Fruit fly (Drosophila melanogaster) whole organism, embryonic: ENCODE results near the gene pHCl-1.

Experiments
- Aef1 ChIP-seq: fragments of 200-800 bp; sonication (Bioruptor generic); IDR thresholded peaks from 3 replicates; pipeline ENCODE4 v1.3.6; 2022; ENCODE audit warnings: missing biosample characterization, missing genetic modification characterization
- B-H1 ChIP-seq: fragments of 200-800 bp; sonication (Bioruptor generic); IDR thresholded peaks from 3 replicates; pipeline ENCODE4 v1.3.6; 2022; ENCODE audit warnings: missing biosample characterization, missing genetic modification characterization
- B-H2 ChIP-seq: fragments of 200-800 bp; sonication (Bioruptor generic); optimal IDR thresholded peaks from 2 replicates; lab custom pipeline; 2018; ENCODE audit warnings: missing biosample characterization, mild to moderate bottlenecking, missing genetic modification characterization
- BEAF-32 ChIP-seq: fragments of 200-800 bp; sonication (Bioruptor generic); optimal IDR thresholded peaks from 3 replicates; lab custom pipeline; 2017; ENCODE audit warnings: missing biosample characterization, missing genetic modification characterization, mild to moderate bottlenecking, moderate library complexity, missing genetic modification reagents
- CG12659 ChIP-seq: fragments of 200-800 bp; sonication (Bioruptor generic); optimal IDR thresholded peaks from 3 replicates; lab custom pipeline; 2017; ENCODE audit warnings: mild to moderate bottlenecking, missing biosample characterization, missing genetic modification reagents, missing genetic modification characterization
- CG12769 ChIP-seq: fragments of 200-800 bp; sonication (Bioruptor generic); optimal IDR thresholded peaks from 2 replicates; lab custom pipeline; 2019; ENCODE audit warnings: missing biosample characterization, mild to moderate bottlenecking, missing genetic modification characterization, moderate library complexity
- CG14441 ChIP-seq: fragments of 200-800 bp; sonication (Bioruptor generic); IDR thresholded peaks from 2 replicates; pipeline ENCODE4 v1.3.6; 2022; ENCODE audit warnings: missing biosample characterization, missing genetic modification characterization
- CG1603 ChIP-seq: fragments of 200-800 bp; sonication (Bioruptor generic); optimal IDR thresholded peaks from 2 replicates; lab custom pipeline; 2019; ENCODE audit warnings: missing biosample characterization, mild to moderate bottlenecking, missing genetic modification characterization, moderate library complexity
- CG2712 ChIP-seq: fragments of 200-800 bp; optimal IDR thresholded peaks from 3 replicates; lab custom pipeline; 2019; ENCODE audit warnings: missing biosample characterization, mild to moderate bottlenecking, missing genetic modification characterization, moderate library complexity
- CG32532 ChIP-seq: fragments of 200-800 bp; sonication (Bioruptor generic); IDR thresholded peaks from 2 replicates; pipeline ENCODE4 v1.3.6; 2022; ENCODE audit warnings: missing biosample characterization, missing genetic modification characterization
- CG32772 ChIP-seq: fragments of 200-800 bp; sonication (Bioruptor generic); IDR thresholded peaks from 2 replicates; pipeline ENCODE4 v1.3.6; 2022; ENCODE audit warnings: missing biosample characterization, missing genetic modification characterization
- CG33213 ChIP-seq: fragments of 200-800 bp; sonication (Bioruptor generic); optimal IDR thresholded peaks from 3 replicates; lab custom pipeline; 2016; ENCODE audit warnings: missing biosample characterization, missing genetic modification characterization
- CG3847 ChIP-seq: fragments of 200-800 bp; sonication (Bioruptor generic); IDR thresholded peaks from 2 replicates; pipeline ENCODE4 v1.3.6; 2022; ENCODE audit warnings: missing biosample characterization, missing genetic modification characterization
- CG42726 ChIP-seq: fragments of 200-800 bp; sonication (Bioruptor generic); IDR thresholded peaks from 2 replicates; pipeline ENCODE4 v1.3.6; 2022; ENCODE audit warnings: missing biosample characterization, missing genetic modification characterization; ENCODE audit not compliant: partially characterized antibody
- CG4617 ChIP-seq: fragments of 200-800 bp; sonication (Bioruptor generic); optimal IDR thresholded peaks from 3 replicates; lab custom pipeline; 2016; ENCODE audit warnings: missing biosample characterization, missing genetic modification characterization, borderline replicate concordance
- CG8089 ChIP-seq: fragments of 200-800 bp; sonication (Bioruptor generic); optimal IDR thresholded peaks from 3 replicates; lab custom pipeline; 2016; ENCODE audit warnings: missing biosample characterization, missing genetic modification characterization
- CG8290 ChIP-seq, 3 experiments: fragments of 200-800 bp; sonication (Bioruptor generic); optimal IDR thresholded peaks; 2 replicates each; lab custom pipeline; 2016 to 2019; ENCODE audit warnings: missing biosample characterization in 3 of 3, missing genetic modification characterization in 3 of 3, mild to moderate bottlenecking in 2 of 3, moderate library complexity in 1 of 3
- CG9797 ChIP-seq: fragments of 200-800 bp; sonication (Bioruptor generic); optimal IDR thresholded peaks from 3 replicates; lab custom pipeline; 2018; ENCODE audit warnings: missing biosample characterization, mild to moderate bottlenecking, missing genetic modification characterization
- CHES-1-like ChIP-seq: fragments of 200-800 bp; sonication (Bioruptor generic); optimal IDR thresholded peaks from 2 replicates; lab custom pipeline; 2016; ENCODE audit warnings: missing biosample characterization, missing genetic modification characterization
- CoRest ChIP-seq: fragments of 200-800 bp; sonication (Bioruptor generic); optimal IDR thresholded peaks from 3 replicates; lab custom pipeline; 2018; ENCODE audit warnings: missing biosample characterization, mild to moderate bottlenecking, missing genetic modification characterization, moderate library complexity
- Ets97D ChIP-seq: fragments of 200-800 bp; sonication (Bioruptor generic); optimal IDR thresholded peaks from 3 replicates; lab custom pipeline; 2016; ENCODE audit warnings: missing biosample characterization, missing genetic modification characterization
- Fer3 ChIP-seq: fragments of 200-800 bp; sonication (Bioruptor generic); optimal IDR thresholded peaks from 2 replicates; lab custom pipeline; 2018; ENCODE audit warnings: missing biosample characterization, mild to moderate bottlenecking, missing genetic modification characterization, moderate library complexity
- HmgD ChIP-seq: fragments of 200-800 bp; sonication (Bioruptor generic); optimal IDR thresholded peaks from 3 replicates; lab custom pipeline; 2016; ENCODE audit warnings: missing biosample characterization, missing genetic modification characterization
- Hr51 ChIP-seq, 2 experiments: fragments of 200-800 bp; sonication (Bioruptor generic); optimal IDR thresholded peaks; 2 replicates in 1 of 2; 3 replicates in 1 of 2; lab custom pipeline; 2016 to 2018; ENCODE audit warnings: missing biosample characterization in 2 of 2, missing genetic modification characterization in 2 of 2, mild to moderate bottlenecking in 1 of 2, moderate library complexity in 1 of 2
- Max ChIP-seq: fragments of 200-800 bp; sonication (Bioruptor generic); optimal IDR thresholded peaks from 2 replicates; lab custom pipeline; 2016; ENCODE audit warnings: missing biosample characterization, mild to moderate bottlenecking, missing genetic modification characterization
- Meics ChIP-seq: fragments of 200-800 bp; sonication (Bioruptor generic); optimal IDR thresholded peaks from 2 replicates; lab custom pipeline; 2017; ENCODE audit warnings: missing biosample characterization, mild to moderate bottlenecking, missing genetic modification characterization
- Myb ChIP-seq: fragments of 200-800 bp; sonication (Bioruptor generic); optimal IDR thresholded peaks from 2 replicates; lab custom pipeline; 2016; ENCODE audit warnings: missing biosample characterization, missing genetic modification characterization
- Pdp1 ChIP-seq, 2 experiments: fragments of 200-800 bp; sonication (Bioruptor generic); optimal IDR thresholded peaks; 3 replicates each; lab custom pipeline; 2016; ENCODE audit warnings: missing biosample characterization in 2 of 2, missing genetic modification characterization in 2 of 2, mild to moderate bottlenecking in 1 of 2, moderate library complexity in 1 of 2
- Scr ChIP-seq: fragments of 200-800 bp; sonication (Bioruptor generic); IDR thresholded peaks from 2 replicates; pipeline ENCODE4 v1.3.6; 2022; ENCODE audit warnings: missing biosample characterization, missing genetic modification characterization; ENCODE audit not compliant: partially characterized antibody
- Sry-δ ChIP-seq: fragments of 200-800 bp; sonication (Bioruptor generic); optimal IDR thresholded peaks from 2 replicates; lab custom pipeline; 2016; ENCODE audit warnings: missing biosample characterization, missing genetic modification characterization
- al ChIP-seq: fragments of 200-800 bp; sonication (Bioruptor generic); IDR thresholded peaks from 2 replicates; pipeline ENCODE4 v1.3.6; 2022; ENCODE audit warnings: missing biosample characterization, missing genetic modification characterization
- amos ChIP-seq: fragments of 200-800 bp; sonication (Bioruptor generic); IDR thresholded peaks from 2 replicates; pipeline ENCODE4 v1.3.6; 2022; ENCODE audit warnings: missing biosample characterization, missing genetic modification characterization; ENCODE audit not compliant: partially characterized antibody
- ash1 ChIP-seq: fragments of 200-800 bp; sonication (Bioruptor generic); optimal IDR thresholded peaks from 2 replicates; lab custom pipeline; 2018; ENCODE audit warnings: missing biosample characterization, mild to moderate bottlenecking, missing genetic modification characterization
- bsh ChIP-seq, 2 experiments: fragments of 200-800 bp; sonication (Bioruptor generic); optimal IDR thresholded peaks; 2 replicates each; lab custom pipeline; 2017 to 2018; ENCODE audit warnings: mild to moderate bottlenecking in 2 of 2, missing biosample characterization in 2 of 2, missing genetic modification characterization in 2 of 2, moderate library complexity in 1 of 2
- cad ChIP-seq: fragments of >200 bp; optimal IDR thresholded peaks from 2 replicates; lab custom pipeline; 2017; ENCODE audit warnings: missing biosample characterization, missing genetic modification characterization
- eve ChIP-seq, 2 experiments: fragments of >200 bp; optimal IDR thresholded peaks; 2 replicates each; lab custom pipeline; 2017; ENCODE audit warnings: missing biosample characterization in 2 of 2, missing genetic modification characterization in 2 of 2
- gfzf ChIP-seq: fragments of 200-800 bp; sonication (Bioruptor generic); optimal IDR thresholded peaks from 2 replicates; lab custom pipeline; 2016; ENCODE audit warnings: missing biosample characterization, mild to moderate bottlenecking, missing genetic modification characterization, moderate library complexity
- grau ChIP-seq: fragments of 200-800 bp; optimal IDR thresholded peaks from 3 replicates; lab custom pipeline; 2019; ENCODE audit warnings: missing biosample characterization, mild to moderate bottlenecking, missing genetic modification characterization, moderate library complexity
- gro ChIP-seq: fragments of 200-800 bp; sonication (Bioruptor generic); optimal IDR thresholded peaks from 2 replicates; lab custom pipeline; 2016; ENCODE audit warnings: missing biosample characterization, missing genetic modification characterization
- jigr1 ChIP-seq: fragments of 200-800 bp; sonication (Bioruptor generic); IDR thresholded peaks from 3 replicates; pipeline ENCODE4 v1.3.6; 2022; ENCODE audit warnings: missing biosample characterization, missing genetic modification characterization
- ken ChIP-seq: fragments of 200-800 bp; sonication (Bioruptor generic); IDR thresholded peaks from 3 replicates; pipeline ENCODE4 v1.3.6; 2022; ENCODE audit warnings: missing biosample characterization, missing genetic modification characterization
- oc ChIP-seq: fragments of 200-800 bp; sonication (Bioruptor generic); optimal IDR thresholded peaks from 2 replicates; lab custom pipeline; 2018; ENCODE audit warnings: missing biosample characterization, mild to moderate bottlenecking, missing genetic modification characterization, moderate library complexity
- pho ChIP-seq: fragments of 200-800 bp; sonication (Bioruptor generic); optimal IDR thresholded peaks from 2 replicates; lab custom pipeline; 2016; ENCODE audit warnings: missing biosample characterization, missing genetic modification characterization
- phol ChIP-seq: fragments of 200-800 bp; sonication (Bioruptor generic); optimal IDR thresholded peaks from 3 replicates; lab custom pipeline; 2018; ENCODE audit warnings: missing biosample characterization, mild to moderate bottlenecking, missing genetic modification characterization, moderate library complexity
- pita ChIP-seq: fragments of 200-800 bp; sonication (Bioruptor generic); optimal IDR thresholded peaks from 2 replicates; lab custom pipeline; 2017; ENCODE audit warnings: missing biosample characterization, mild to moderate bottlenecking, missing genetic modification characterization
- sob ChIP-seq: fragments of 200-800 bp; sonication (Bioruptor generic); IDR thresholded peaks from 2 replicates; pipeline ENCODE4 v1.3.6; 2022; ENCODE audit warnings: missing biosample characterization, missing genetic modification characterization
- sug ChIP-seq: fragments of 200-800 bp; optimal IDR thresholded peaks from 2 replicates; lab custom pipeline; 2019; ENCODE audit warnings: missing biosample characterization, mild to moderate bottlenecking, missing genetic modification characterization, moderate library complexity
- tna ChIP-seq: fragments of 200-800 bp; sonication (Bioruptor generic); IDR thresholded peaks from 2 replicates; pipeline ENCODE4 v1.3.6; 2022; ENCODE audit warnings: missing biosample characterization, missing genetic modification characterization; ENCODE audit not compliant: partially characterized antibody
- tup ChIP-seq: fragments of 200-800 bp; sonication (Bioruptor generic); optimal IDR thresholded peaks from 2 replicates; lab custom pipeline; 2016; ENCODE audit warnings: missing biosample characterization, mild to moderate bottlenecking, missing genetic modification characterization, moderate library complexity

The pHCl-1 gene

DNA sequence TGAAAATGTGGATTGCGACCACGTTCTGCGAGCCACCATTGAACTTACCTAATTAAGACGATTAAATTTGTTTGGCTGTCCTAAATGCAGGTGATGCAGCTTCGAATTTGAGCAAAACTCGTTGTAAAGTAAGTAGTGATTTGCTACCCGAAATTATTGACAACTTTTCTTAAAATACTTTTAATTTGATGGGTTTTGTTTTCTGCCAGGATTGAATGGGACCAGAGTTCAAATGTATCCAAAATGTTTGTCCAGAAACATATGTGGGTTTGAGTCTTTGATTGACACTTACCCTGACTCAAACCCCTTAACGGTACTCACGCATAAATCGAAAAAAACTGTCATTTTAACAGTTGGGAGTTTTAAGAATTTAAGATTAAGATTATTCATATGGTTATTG lies 61.6 kb downstream of the pHCl-1 start, which contains the start of gene CG15715 (continued):
- TF ChIP-seq cad (GFP tag; lab: Kevin White, UChicago), result no peak
- TF ChIP-seq Scr (GFP tag; lab: Robert Waterston, UW), result peak; percentile 30; the same call in 1 of the 2 replicates
- no peak for TF ChIP-seq ash1 (GFP tag; lab: Kevin White, UChicago)
- TF ChIP-seq gfzf (GFP tag; lab: Kevin White, UChicago), result peak; percentile 95
- peak; percentile 35 for TF ChIP-seq sug (tag; lab: Kevin White, UChicago)
- peak; percentile 43 for TF ChIP-seq CoRest (tag; lab: Kevin White, UChicago)
- no peak for TF ChIP-seq jigr1 (GFP tag; lab: Robert Waterston, UW)
- peak; percentile 21 for TF ChIP-seq gro (GFP tag; lab: Kevin White, UChicago)
- TF ChIP-seq CG1603 (tag; lab: Kevin White, UChicago), result peak; percentile 83
- TF ChIP-seq CG42726 (GFP tag; lab: Robert Waterston, UW), result peak; percentile 30; the same call in 1 of the 2 replicates
- TF ChIP-seq Sry-δ (GFP tag; lab: Kevin White, UChicago), result peak; percentile 56
- peak; percentile 35 for TF ChIP-seq amos
- TF ChIP-seq CG32772, result no peak
- TF ChIP-seq CG2712 (tag; lab: Kevin White, UChicago), result peak; percentile 42
- TF ChIP-seq phol (tag; lab: Kevin White, UChicago), result peak; percentile 63
- TF ChIP-seq tna (GFP tag; lab: Robert Waterston, UW), result no peak
- peak; percentile 66 for TF ChIP-seq CG12659 (GFP tag; lab: Kevin White, UChicago)
- no peak for TF ChIP-seq B-H1 (GFP tag; lab: Robert Waterston, UW)
- peak; percentile 19; the same call in 1 of the 2 replicates for TF ChIP-seq CG32532 (GFP tag; lab: Robert Waterston, UW)
- no peak for TF ChIP-seq tup (GFP tag; lab: Kevin White, UChicago)
- TF ChIP-seq CHES-1-like (GFP tag; lab: Kevin White, UChicago), result peak; percentile 48
- no peak for TF ChIP-seq oc
- no peak for TF ChIP-seq Hr51 (GFP tag; optimal IDR thresholded peaks at IDR 0.05; lab: Kevin White, UChicago)
- peak; percentile 93 for TF ChIP-seq CG4617 (GFP tag; lab: Kevin White, UChicago)
- TF ChIP-seq Max (GFP tag; lab: Kevin White, UChicago), result peak; percentile 36
- TF ChIP-seq CG14441 (GFP tag; lab: Robert Waterston, UW), result no peak
- peak; percentile 58 for TF ChIP-seq BEAF-32
- peak; percentile 48 for TF ChIP-seq CG8290 (GFP tag; optimal IDR thresholded peaks at IDR 0.05; lab: Kevin White, UChicago)
- TF ChIP-seq CG8290 (tag; optimal IDR thresholded peaks at IDR 0.05; lab: Kevin White, UChicago), result peak in 1 of 2 experiments; percentile 71
- no peak for TF ChIP-seq sob
- peak in 1 of 2 experiments; percentile 60 for TF ChIP-seq Pdp1 (GFP tag; optimal IDR thresholded peaks at IDR 0.05; lab: Kevin White, UChicago)
- TF ChIP-seq grau, result peak; percentile 32
- peak; percentile 49 for TF ChIP-seq CG3847 (GFP tag; lab: Robert Waterston, UW)
- no peak for TF ChIP-seq bsh (GFP tag; optimal IDR thresholded peaks at IDR 0.05; lab: Kevin White, UChicago)
- TF ChIP-seq pho, result peak; percentile 9
- TF ChIP-seq Myb (GFP tag; lab: Kevin White, UChicago), result peak; percentile 97
- peak; percentile 71 for TF ChIP-seq CG8089 (GFP tag; lab: Kevin White, UChicago)
- 0 out of 3 replicates have a peak, but pooled peaks have one; percentile 20 for TF ChIP-seq Aef1 (GFP tag; lab: Robert Waterston, UW)
- peak; percentile 81 for TF ChIP-seq CG33213 (GFP tag; lab: Kevin White, UChicago)
- no peak for TF ChIP-seq Fer3 (tag; lab: Kevin White, UChicago)
- TF ChIP-seq eve (GFP tag; optimal IDR thresholded peaks at IDR 0.05; lab: Kevin White, UChicago), result peak in 1 of 2 experiments; percentile 69
- TF ChIP-seq ken (GFP tag; lab: Robert Waterston, UW), result no peak
- TF ChIP-seq CG9797 (GFP tag; lab: Kevin White, UChicago), result peak; percentile 68
- TF ChIP-seq Ets97D (GFP tag; lab: Kevin White, UChicago), result peak; percentile 77
- TF ChIP-seq CG12769 (tag; lab: Kevin White, UChicago), result peak; percentile 14
- peak; percentile 77 for TF ChIP-seq pita (GFP tag; lab: Kevin White, UChicago)
- peak; percentile 18 for TF ChIP-seq B-H2 (GFP tag; lab: Kevin White, UChicago)
- no peak for TF ChIP-seq al (GFP tag; lab: Robert Waterston, UW)
- TF ChIP-seq Meics (GFP tag; lab: Kevin White, UChicago), result no peak
- TF ChIP-seq HmgD (GFP tag; lab: Kevin White, UChicago), result peak; percentile 27
